Fruit fly (Drosophila melanogaster) whole organism, prepupa: ENCODE results near the gene CG9733.

Source experiments
- Blimp-1 ChIP-seq: fragments of 200-800 bp; sonication (Bioruptor generic); optimal IDR thresholded peaks from 3 replicates; lab custom pipeline; 2017; ENCODE audit warnings: missing biosample characterization, missing genetic modification characterization, mild to moderate bottlenecking, moderate library complexity, missing genetic modification reagents
- CG10631 ChIP-seq: fragments of 200-800 bp; sonication (Bioruptor generic); optimal IDR thresholded peaks from 2 replicates; lab custom pipeline; 2016; ENCODE audit warnings: missing biosample characterization, missing genetic modification characterization
- CG10669 ChIP-seq: fragments of 200-800 bp; sonication (Bioruptor generic); optimal IDR thresholded peaks from 3 replicates; lab custom pipeline; 2018; ENCODE audit warnings: missing biosample characterization, mild to moderate bottlenecking, missing genetic modification characterization, moderate library complexity
- CG11294 ChIP-seq: fragments of 200-800 bp; sonication (Bioruptor generic); IDR thresholded peaks from 2 replicates; pipeline ENCODE4 v1.3.6; 2022; ENCODE audit warnings: missing biosample characterization, missing genetic modification characterization
- CG11762 ChIP-seq: fragments of 200-800 bp; sonication (Bioruptor generic); optimal IDR thresholded peaks from 3 replicates; lab custom pipeline; 2016; ENCODE audit warnings: missing biosample characterization, missing genetic modification characterization; ENCODE audit not compliant: insufficient read depth
- CG11902 ChIP-seq: fragments of 200-800 bp; sonication (Bioruptor generic); optimal IDR thresholded peaks from 3 replicates; lab custom pipeline; 2016; ENCODE audit warnings: missing biosample characterization, missing genetic modification characterization
- CG15336 ChIP-seq: fragments of 200-800 bp; sonication (Bioruptor generic); IDR thresholded peaks from 2 replicates; pipeline ENCODE4 v1.3.6; 2022; ENCODE audit warnings: missing biosample characterization, missing genetic modification characterization
- CG1621 ChIP-seq: fragments of 200-800 bp; sonication (Bioruptor generic); optimal IDR thresholded peaks from 3 replicates; lab custom pipeline; 2018; ENCODE audit warnings: missing biosample characterization, mild to moderate bottlenecking, missing genetic modification characterization
- CG31627 ChIP-seq: fragments of 200-800 bp; sonication (Bioruptor generic); optimal IDR thresholded peaks from 3 replicates; lab custom pipeline; 2016; ENCODE audit warnings: missing biosample characterization, missing genetic modification characterization
- CG32006 ChIP-seq: fragments of 200-800 bp; sonication (Bioruptor generic); optimal IDR thresholded peaks from 3 replicates; lab custom pipeline; 2017; ENCODE audit warnings: missing biosample characterization, mild to moderate bottlenecking, missing genetic modification characterization
- CG6163 ChIP-seq: fragments of 200-800 bp; sonication (Bioruptor generic); IDR thresholded peaks from 3 replicates; pipeline ENCODE4 v1.3.6; 2022; ENCODE audit warnings: missing biosample characterization, missing genetic modification characterization
- CG6276 ChIP-seq: fragments of 200-800 bp; sonication (Bioruptor generic); optimal IDR thresholded peaks from 2 replicates; lab custom pipeline; 2017; ENCODE audit warnings: missing biosample characterization, mild to moderate bottlenecking, missing genetic modification characterization
- CG6792 ChIP-seq: fragments of 200-800 bp; sonication (Bioruptor generic); optimal IDR thresholded peaks from 3 replicates; lab custom pipeline; 2016; ENCODE audit warnings: missing biosample characterization, missing genetic modification characterization
- CG6854 ChIP-seq: fragments of 200-800 bp; sonication (Bioruptor generic); optimal IDR thresholded peaks from 2 replicates; lab custom pipeline; 2017; ENCODE audit warnings: missing biosample characterization, mild to moderate bottlenecking, missing genetic modification characterization
- CG7368 ChIP-seq: fragments of 200-800 bp; sonication (Bioruptor generic); optimal IDR thresholded peaks from 3 replicates; lab custom pipeline; 2016; ENCODE audit warnings: missing biosample characterization, missing genetic modification characterization
- CG8119 ChIP-seq: fragments of 200-800 bp; sonication (Bioruptor generic); IDR thresholded peaks from 3 replicates; pipeline ENCODE4 v1.3.6; 2022; ENCODE audit warnings: missing biosample characterization, missing genetic modification characterization
- CG8319 ChIP-seq: fragments of 200-800 bp; sonication (Bioruptor generic); optimal IDR thresholded peaks from 3 replicates; lab custom pipeline; 2016; ENCODE audit warnings: missing biosample characterization, missing genetic modification characterization
- CG8632 ChIP-seq: fragments of 200-800 bp; sonication (Bioruptor generic); optimal IDR thresholded peaks from 3 replicates; lab custom pipeline; 2016; ENCODE audit warnings: missing biosample characterization, missing genetic modification characterization
- CG9139 ChIP-seq: fragments of 200-800 bp; sonication (Bioruptor generic); optimal IDR thresholded peaks from 3 replicates; lab custom pipeline; 2017; ENCODE audit warnings: missing biosample characterization, mild to moderate bottlenecking, missing genetic modification characterization
- Eip75B ChIP-seq: fragments of 200-800 bp; sonication (Bioruptor generic); optimal IDR thresholded peaks from 3 replicates; lab custom pipeline; 2016; ENCODE audit warnings: missing biosample characterization, missing genetic modification characterization
- Eip78C ChIP-seq: fragments of 200-800 bp; sonication (Bioruptor generic); peaks from one replicate; lab custom pipeline; 2016; ENCODE audit warnings: missing biosample characterization, missing genetic modification characterization
- Ets96B ChIP-seq: fragments of 200-800 bp; optimal IDR thresholded peaks from 2 replicates; lab custom pipeline; 2019; ENCODE audit warnings: missing biosample characterization, mild to moderate bottlenecking, missing genetic modification characterization, moderate library complexity
- Gug ChIP-seq: fragments of 200-800 bp; sonication (Bioruptor generic); IDR thresholded peaks from 2 replicates; pipeline ENCODE4 v1.3.6; 2022; ENCODE audit warnings: missing biosample characterization, missing genetic modification characterization
- Hr38 ChIP-seq: sonication (Bioruptor generic); optimal IDR thresholded peaks from 2 replicates; lab custom pipeline; 2016; ENCODE audit warnings: missing biosample characterization, missing genetic modification characterization
- Hr39 ChIP-seq: fragments of 200-800 bp; sonication (Bioruptor generic); optimal IDR thresholded peaks from 2 replicates; lab custom pipeline; 2016; ENCODE audit warnings: missing biosample characterization, missing genetic modification characterization
- Lpt ChIP-seq: fragments of 200-800 bp; sonication (Bioruptor generic); optimal IDR thresholded peaks from 3 replicates; lab custom pipeline; 2016; ENCODE audit warnings: missing biosample characterization, missing genetic modification characterization
- Met ChIP-seq: fragments of 200-800 bp; sonication (Bioruptor generic); optimal IDR thresholded peaks from 3 replicates; lab custom pipeline; 2016; ENCODE audit warnings: missing biosample characterization, missing genetic modification characterization
- OdsH ChIP-seq: fragments of 200-800 bp; sonication (Bioruptor generic); optimal IDR thresholded peaks from 3 replicates; lab custom pipeline; 2016; ENCODE audit warnings: missing biosample characterization, missing genetic modification characterization
- Sox102F ChIP-seq: fragments of 200-800 bp; sonication (Bioruptor generic); optimal IDR thresholded peaks from 2 replicates; lab custom pipeline; 2016; ENCODE audit warnings: missing biosample characterization, mild to moderate bottlenecking, missing genetic modification characterization
- Sox14 ChIP-seq: fragments of 200-800 bp; sonication (Bioruptor generic); optimal IDR thresholded peaks from 3 replicates; lab custom pipeline; 2016; ENCODE audit warnings: missing biosample characterization, missing genetic modification characterization
- Sox15 ChIP-seq: fragments of 200-800 bp; sonication (Bioruptor generic); optimal IDR thresholded peaks from 3 replicates; lab custom pipeline; 2016; ENCODE audit warnings: missing biosample characterization, missing genetic modification characterization
- achi ChIP-seq: fragments of 200-800 bp; sonication (Bioruptor generic); optimal IDR thresholded peaks from 3 replicates; lab custom pipeline; 2016; ENCODE audit warnings: missing biosample characterization, missing genetic modification characterization
- acj6 ChIP-seq: fragments of 200-800 bp; sonication (Bioruptor generic); optimal IDR thresholded peaks from 3 replicates; lab custom pipeline; 2016; ENCODE audit warnings: missing biosample characterization, missing genetic modification characterization
- cyc ChIP-seq: fragments of 200-800 bp; sonication (Bioruptor generic); optimal IDR thresholded peaks from 3 replicates; lab custom pipeline; 2016; ENCODE audit warnings: missing biosample characterization, missing genetic modification characterization
- dac ChIP-seq: fragments of 200-800 bp; sonication (Bioruptor generic); optimal IDR thresholded peaks from 2 replicates; lab custom pipeline; 2017; ENCODE audit warnings: missing biosample characterization, mild to moderate bottlenecking, missing genetic modification characterization
- dsx ChIP-seq: fragments of 200-800 bp; optimal IDR thresholded peaks from 3 replicates; lab custom pipeline; 2019; ENCODE audit warnings: missing biosample characterization, mild to moderate bottlenecking, missing genetic modification characterization, moderate library complexity; ENCODE audit not compliant: poor library complexity, severe bottlenecking
- eg ChIP-seq: fragments of 200-800 bp; sonication (Bioruptor generic); IDR thresholded peaks from 3 replicates; pipeline ENCODE4 v1.3.6; 2022; ENCODE audit warnings: missing biosample characterization, missing genetic modification characterization
- esn ChIP-seq: fragments of 200-800 bp; sonication (Bioruptor generic); optimal IDR thresholded peaks from 2 replicates; lab custom pipeline; 2016; ENCODE audit warnings: missing biosample characterization, mild to moderate bottlenecking, missing genetic modification characterization, moderate library complexity
- fd59A ChIP-seq: fragments of 200-800 bp; sonication (Bioruptor generic); optimal IDR thresholded peaks from 2 replicates; lab custom pipeline; 2017; ENCODE audit warnings: missing biosample characterization, mild to moderate bottlenecking, missing genetic modification characterization, missing genetic modification reagents
- fkh ChIP-seq: fragments of 200-800 bp; sonication (Bioruptor generic); optimal IDR thresholded peaks from 3 replicates; lab custom pipeline; 2017; ENCODE audit warnings: missing biosample characterization, mild to moderate bottlenecking, missing genetic modification characterization, moderate library complexity
- lz ChIP-seq: fragments of 200-800 bp; sonication (Bioruptor generic); optimal IDR thresholded peaks from 3 replicates; lab custom pipeline; 2016; ENCODE audit warnings: missing biosample characterization, missing genetic modification characterization
- net ChIP-seq: fragments of 200-800 bp; sonication (Bioruptor generic); optimal IDR thresholded peaks from 3 replicates; lab custom pipeline; 2016; ENCODE audit warnings: missing biosample characterization, missing genetic modification characterization
- pdm3 ChIP-seq: fragments of 200-800 bp; sonication (Bioruptor generic); optimal IDR thresholded peaks from 3 replicates; lab custom pipeline; 2016; ENCODE audit warnings: missing biosample characterization, missing genetic modification characterization
- salr ChIP-seq, 2 experiments: fragments of 200-800 bp; sonication (Bioruptor generic); optimal IDR thresholded peaks; 3 replicates each; lab custom pipeline; 2016 to 2018; ENCODE audit warnings: missing biosample characterization in 2 of 2, missing genetic modification characterization in 2 of 2, mild to moderate bottlenecking in 1 of 2
- spab ChIP-seq: fragments of 200-800 bp; sonication (Bioruptor generic); optimal IDR thresholded peaks from 2 replicates; lab custom pipeline; 2017; ENCODE audit warnings: missing biosample characterization, mild to moderate bottlenecking, missing genetic modification characterization, missing genetic modification reagents
- svp ChIP-seq: fragments of 200-800 bp; sonication (Bioruptor generic); peaks from one replicate; lab custom pipeline; 2016; ENCODE audit warnings: missing biosample characterization, missing genetic modification characterization
- vri ChIP-seq: fragments of 200-800 bp; sonication (Bioruptor generic); optimal IDR thresholded peaks from 3 replicates; lab custom pipeline; 2016; ENCODE audit warnings: missing biosample characterization, mild to moderate bottlenecking, missing genetic modification characterization

CG9733 gene

DNA sequence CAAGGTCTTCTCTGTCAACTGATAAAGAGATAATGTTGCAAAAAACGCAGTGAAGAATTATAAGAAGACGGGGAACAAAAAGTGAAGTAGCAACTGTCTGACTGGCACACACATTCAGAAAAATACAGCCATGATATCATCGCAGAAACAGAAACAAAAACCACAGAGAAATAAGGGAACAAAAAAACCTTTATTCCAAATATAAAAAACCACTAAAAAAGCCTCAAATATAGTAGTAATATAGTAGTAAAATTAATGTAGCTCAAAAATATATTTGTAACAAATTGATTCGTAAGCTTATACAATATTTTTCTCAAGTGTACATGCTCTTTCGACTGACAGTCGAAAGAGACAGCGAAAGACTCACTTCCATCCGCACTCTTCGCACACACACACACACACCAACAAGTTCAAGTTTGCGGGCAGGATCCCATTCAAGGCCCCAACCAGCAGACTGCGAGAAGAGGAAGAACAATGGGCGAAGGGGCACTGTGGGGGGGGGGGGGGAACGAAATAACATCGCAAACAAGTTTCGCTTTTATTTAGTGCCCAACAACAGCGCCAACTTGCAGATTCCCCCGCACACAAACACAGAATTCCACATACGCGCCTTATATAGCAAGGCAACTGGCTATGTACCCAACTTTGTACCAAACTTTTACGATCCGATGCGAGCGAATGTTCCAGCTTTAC, 11.9 kb upstream of the CG9733 start (continued):
- TF ChIP-seq CG31627: peak; percentile 83
- TF ChIP-seq Met: peak; percentile 94
- peak; percentile 85 for TF ChIP-seq pdm3 (GFP tag; lab: Kevin White, UChicago)
- peak; percentile 82 for TF ChIP-seq fd59A (GFP tag; lab: Kevin White, UChicago)
- TF ChIP-seq OdsH (GFP tag; lab: Kevin White, UChicago): peak; percentile 84
- TF ChIP-seq salr (GFP tag; optimal IDR thresholded peaks at IDR 0.05; lab: Kevin White, UChicago): peak; percentile 47 to 74
- TF ChIP-seq cyc (GFP tag; lab: Kevin White, UChicago): peak; percentile 80
- peak; percentile 96 for TF ChIP-seq Ets96B (tag; lab: Kevin White, UChicago)
- peak; percentile 36; the same call in 1 of the 2 replicates for TF ChIP-seq Gug (GFP tag; lab: Robert Waterston, UW)
- peak; percentile 65 for TF ChIP-seq CG32006 (GFP tag; lab: Kevin White, UChicago)
- peak; percentile 84 for TF ChIP-seq acj6 (GFP tag; lab: Kevin White, UChicago)
- no peak for TF ChIP-seq fkh (GFP tag; lab: Kevin White, UChicago)
- peak; percentile 80 for TF ChIP-seq achi (GFP tag; lab: Kevin White, UChicago)
- TF ChIP-seq Sox14 (GFP tag; lab: Kevin White, UChicago): peak; percentile 81
- TF ChIP-seq, all 60 proteins: peak for 55

DNA sequence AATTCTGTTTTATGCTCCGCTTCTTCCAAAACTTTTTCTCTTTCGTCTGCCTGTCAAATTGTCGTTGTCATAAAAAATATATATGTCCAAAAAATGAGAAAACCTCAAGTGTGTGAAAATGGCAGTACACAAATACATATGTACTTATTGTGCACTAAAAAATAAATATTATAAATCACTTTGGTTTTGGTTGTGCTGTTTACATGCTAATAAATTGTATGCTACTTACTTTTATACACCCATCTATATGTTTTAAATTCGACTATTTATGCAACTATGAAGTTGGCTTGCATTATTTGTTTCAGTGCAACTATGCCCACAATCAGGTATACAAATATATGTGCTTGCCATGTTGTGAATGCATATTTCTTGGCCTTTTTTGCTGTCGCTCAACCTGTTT, 11.1 kb upstream of the CG9733 start:
- TF ChIP-seq CG32006 (GFP tag; lab: Kevin White, UChicago) (peak; percentile 64), Eip78C (peak; percentile 99), CG6163 (peak; percentile 89), OdsH (GFP tag; lab: Kevin White, UChicago) (peak; percentile 83), svp (GFP tag; lab: Kevin White, UChicago) (peak; percentile 98), vri (GFP tag; lab: Kevin White, UChicago) (peak; percentile 88), Hr39 (GFP tag; lab: Kevin White, UChicago) (peak; percentile 79), Sox102F (GFP tag; lab: Kevin White, UChicago) (peak; percentile 91), CG11902 (GFP tag; lab: Kevin White, UChicago) (peak; percentile 73), acj6 (GFP tag; lab: Kevin White, UChicago) (peak; percentile 86), dac (GFP tag; lab: Kevin White, UChicago) (no peak), dsx (GFP tag; lab: Kevin White, UChicago) (peak; percentile 85), CG10631 (GFP tag; lab: Kevin White, UChicago) (peak; percentile 85), CG8119 (GFP tag; lab: Robert Waterston, UW) (peak; percentile 63; the same call in 2 of the 3 replicates), CG8632 (GFP tag; lab: Kevin White, UChicago) (peak; percentile 89), spab (GFP tag; lab: Kevin White, UChicago) (peak; percentile 69), lz (GFP tag; lab: Kevin White, UChicago) (peak; percentile 92), CG8319 (GFP tag; lab: Kevin White, UChicago) (peak; percentile 81), CG10669 (GFP tag; lab: Kevin White, UChicago) (peak; percentile 74), Sox15 (GFP tag; lab: Kevin White, UChicago) (peak; percentile 68), eg (GFP tag; lab: Robert Waterston, UW) (no peak), salr (GFP tag; optimal IDR thresholded peaks at IDR 0.05; lab: Kevin White, UChicago) (peak; percentile 48 to 59), CG6854 (GFP tag; lab: Kevin White, UChicago) (no peak), Hr38 (GFP tag; lab: Kevin White, UChicago) (no peak), CG6792 (GFP tag; lab: Kevin White, UChicago) (peak; percentile 91), cyc (GFP tag; lab: Kevin White, UChicago) (peak; percentile 62), CG15336 (GFP tag; lab: Robert Waterston, UW) (peak; percentile 73), CG9139 (GFP tag; lab: Kevin White, UChicago) (peak; percentile 54), CG11294 (GFP tag; lab: Robert Waterston, UW) (no peak), CG1621 (tag; lab: Kevin White, UChicago) (peak; percentile 80), net (peak; percentile 79), Blimp-1 (GFP tag; lab: Kevin White, UChicago) (peak; percentile 35), fkh (GFP tag; lab: Kevin White, UChicago) (no peak), Lpt (GFP tag; lab: Kevin White, UChicago) (peak; percentile 24), esn (GFP tag; lab: Kevin White, UChicago) (peak; percentile 95), CG6276 (GFP tag; lab: Kevin White, UChicago) (no peak), Eip75B (GFP tag; lab: Kevin White, UChicago) (peak; percentile 89), CG11762 (GFP tag; lab: Kevin White, UChicago) (peak; percentile 56), CG7368 (peak; percentile 83), Gug (GFP tag; lab: Robert Waterston, UW) (peak; percentile 63)
